Worm (Caenorhabditis elegans) whole organism, L4/young adult: ENCODE results near the gene F56B3.11.

ENCODE experiments used
- W03F9.2 ChIP-seq: fragments of 150-350 bp; optimal IDR thresholded peaks from 2 replicates; lab custom pipeline; 2014; ENCODE audit warnings: missing biosample characterization, missing genetic modification characterization
- dao-5 ChIP-seq: sonication (generic microtip); optimal IDR thresholded peaks from 2 replicates; lab custom pipeline; 2016; ENCODE audit warnings: missing genotype, missing genetic modification characterization, moderate library complexity, missing compliant biosample characterization
- him-1 ChIP-seq: sonication (generic microtip); optimal IDR thresholded peaks from 2 replicates; lab custom pipeline; 2016; ENCODE audit warnings: missing genotype, missing genetic modification reagents, missing genetic modification characterization, missing compliant biosample characterization

DNA sequence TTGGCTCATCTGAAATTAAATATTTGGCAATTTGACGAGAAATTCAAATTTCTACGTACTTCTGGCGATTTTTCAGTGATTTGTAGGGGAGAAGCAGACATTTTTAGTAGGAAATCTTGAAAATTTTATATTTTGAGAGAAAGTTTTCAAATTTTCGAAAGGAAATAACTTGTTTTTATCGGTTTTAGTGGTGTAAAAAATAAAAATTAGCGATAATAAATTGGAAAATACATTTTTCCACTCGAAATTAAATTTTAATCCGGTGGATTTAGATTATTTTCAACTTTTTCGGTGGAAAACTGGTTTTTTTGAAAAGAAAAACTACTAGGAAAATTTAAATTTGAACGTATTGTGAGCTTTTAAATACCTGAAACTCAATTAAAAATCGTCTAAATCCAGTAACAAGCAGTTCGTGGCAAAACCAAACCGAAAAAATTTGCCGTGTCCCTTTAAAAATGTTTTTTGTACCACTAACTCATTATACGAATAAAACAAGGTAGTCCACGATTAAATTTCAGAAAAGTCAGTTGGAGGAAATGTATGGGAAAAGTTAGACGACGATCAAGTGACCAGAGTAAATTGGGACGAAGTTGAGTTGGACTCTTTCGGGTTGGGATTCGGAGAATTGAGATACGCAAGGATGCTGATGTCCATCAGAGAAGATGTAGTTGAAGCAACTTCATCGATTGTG is 35.6 kb upstream of the F56B3.11 start, which contains the start of the genes madf-1 and Y55F3BR.10:
- no peak for TF ChIP-seq dao-5 (tag; lab: Kevin White, UChicago)
- no peak for TF ChIP-seq him-1
- TF ChIP-seq W03F9.2 (tag; lab: Kevin White, UChicago): no peak
